Worm (Caenorhabditis elegans) whole organism, late embryonic: ENCODE data around the gene C04A11.5.

Source experiments
- Y22D7AL.16 ChIP-seq: sonication (generic microtip); optimal IDR thresholded peaks from 2 replicates; lab custom pipeline; 2016; ENCODE audit warnings: missing genetic modification characterization, missing compliant biosample characterization
- ama-1 ChIP-seq: fragments of 150-350 bp; optimal IDR thresholded peaks from 2 replicates; lab custom pipeline; 2014
- dve-1 ChIP-seq: sonication (generic microtip); optimal IDR thresholded peaks from 2 replicates; lab custom pipeline; 2017; ENCODE audit warnings: antibody characterized with exemption, mild to moderate bottlenecking, missing genetic modification characterization, missing compliant biosample characterization
- elt-2 ChIP-seq: sonication (generic microtip); optimal IDR thresholded peaks from 2 replicates; lab custom pipeline; 2016; ENCODE audit warnings: missing genetic modification reagents, missing genetic modification characterization, missing compliant biosample characterization
- pha-4 ChIP-seq: fragments of 150-350 bp; optimal IDR thresholded peaks from 2 replicates; lab custom pipeline; 2018; ENCODE audit warnings: missing biosample characterization, missing genetic modification reagents, missing genetic modification characterization
- rnt-1 ChIP-seq: sonication (generic microtip); optimal IDR thresholded peaks from 2 replicates; lab custom pipeline; 2016; ENCODE audit warnings: missing genetic modification characterization, missing compliant biosample characterization
- syd-9 ChIP-seq: sonication (generic microtip); optimal IDR thresholded peaks from 2 replicates; lab custom pipeline; 2016; ENCODE audit warnings: mild to moderate bottlenecking, missing genetic modification characterization, moderate library complexity, missing compliant biosample characterization
- tbx-2 ChIP-seq: sonication (generic microtip); optimal IDR thresholded peaks from 2 replicates; lab custom pipeline; 2016; ENCODE audit warnings: missing genetic modification characterization, missing compliant biosample characterization

ce11 chrX:13631122-13631672, 33.2 kb upstream of the C04A11.5 start, which contains the start of gene nlg-1:
- TF ChIP-seq dve-1 (no peak), pha-4 (tag; lab: Kevin White, UChicago) (no peak), elt-2 (tag; lab: Kevin White, UChicago) (no peak), rnt-1 (tag; lab: Kevin White, UChicago) (no peak), syd-9 (no peak), Y22D7AL.16 (tag; lab: Kevin White, UChicago) (no peak), ama-1 (no peak), tbx-2 (no peak)
